Worm (Caenorhabditis elegans) whole organism, L1 larva: ENCODE data around the gene C11H1.9.

Source experiments
- F16B12.6 ChIP-seq: fragments of 150-350 bp; optimal IDR thresholded peaks from 2 replicates; lab custom pipeline; 2014; ENCODE audit warnings: missing biosample characterization, missing genetic modification characterization
- alr-1 ChIP-seq: fragments of 200-800 bp; sonication (Bioruptor generic); optimal IDR thresholded peaks from 2 replicates; lab custom pipeline; 2018; ENCODE audit warnings: borderline replicate concordance, mild to moderate bottlenecking, missing genetic modification characterization, missing compliant biosample characterization
- aly-2 ChIP-seq: fragments of 150-350 bp; optimal IDR thresholded peaks from 2 replicates; lab custom pipeline; 2014; ENCODE audit warnings: missing biosample characterization, missing genetic modification characterization
- ama-1 ChIP-seq: fragments of 150-350 bp; optimal IDR thresholded peaks from 2 replicates; lab custom pipeline; 2014
- ceh-63 ChIP-seq: fragments of 200-800 bp; sonication (Bioruptor generic); optimal IDR thresholded peaks from 2 replicates; lab custom pipeline; 2018; ENCODE audit warnings: mild to moderate bottlenecking, missing genetic modification characterization, missing compliant biosample characterization
- ceh-90 ChIP-seq: sonication (generic microtip); optimal IDR thresholded peaks from 2 replicates; lab custom pipeline; 2016; ENCODE audit warnings: missing genetic modification characterization, missing compliant biosample characterization
- egl-13 ChIP-seq: sonication (generic microtip); optimal IDR thresholded peaks from 2 replicates; lab custom pipeline; 2016; ENCODE audit warnings: missing genotype, missing genetic modification reagents, missing genetic modification characterization, missing compliant biosample characterization
- elt-2 ChIP-seq: sonication (generic microtip); optimal IDR thresholded peaks from 2 replicates; lab custom pipeline; 2016; ENCODE audit warnings: missing genetic modification characterization, mild to moderate bottlenecking, inconsistent platforms, missing compliant biosample characterization, missing genetic modification reagents
- ets-5 ChIP-seq: fragments of 200-800 bp; sonication (Bioruptor generic); IDR thresholded peaks from 2 replicates; pipeline ENCODE4 v1.3.6; 2022; ENCODE audit warnings: missing genetic modification characterization, missing compliant biosample characterization
- fkh-4 ChIP-seq: sonication (generic microtip); optimal IDR thresholded peaks from 2 replicates; lab custom pipeline; 2016; ENCODE audit warnings: missing compliant biosample characterization, missing genetic modification characterization, borderline replicate concordance
- fkh-8 ChIP-seq: sonication (generic microtip); optimal IDR thresholded peaks from 2 replicates; lab custom pipeline; 2016; ENCODE audit warnings: mild to moderate bottlenecking, missing genetic modification characterization, missing compliant biosample characterization
- fos-1 ChIP-seq: fragments of 150-350 bp; optimal IDR thresholded peaks from 2 replicates; lab custom pipeline; 2014; ENCODE audit warnings: missing biosample characterization, missing genetic modification characterization
- grh-1 ChIP-seq: fragments of 200-800 bp; sonication (Bioruptor generic); IDR thresholded peaks from 2 replicates; pipeline ENCODE4 v1.3.6; 2022; ENCODE audit warnings: missing genetic modification reagents, missing genetic modification characterization, missing compliant biosample characterization
- hlh-17 ChIP-seq: fragments of 200-800 bp; sonication (Bioruptor generic); optimal IDR thresholded peaks from 2 replicates; lab custom pipeline; 2018; ENCODE audit warnings: missing genetic modification characterization, mild to moderate bottlenecking, missing compliant biosample characterization, moderate library complexity, borderline replicate concordance
- hpl-2 ChIP-seq: fragments of 150-350 bp; optimal IDR thresholded peaks from 2 replicates; lab custom pipeline; 2014; ENCODE audit warnings: missing biosample characterization, missing genetic modification reagents, missing genetic modification characterization
- irx-1 ChIP-seq: sonication (generic microtip); optimal IDR thresholded peaks from 2 replicates; lab custom pipeline; 2016; ENCODE audit warnings: missing genetic modification characterization, missing compliant biosample characterization
- mab-9 ChIP-seq: fragments of 200-800 bp; sonication (Bioruptor generic); IDR thresholded peaks from 2 replicates; pipeline ENCODE4 v1.3.6; 2022; ENCODE audit warnings: missing genetic modification reagents, missing genetic modification characterization, missing compliant biosample characterization
- mdl-1 ChIP-seq, 2 experiments: fragments of 150-350 bp; optimal IDR thresholded peaks; 2 replicates each; lab custom pipeline; 2014 to 2017; ENCODE audit warnings: missing biosample characterization in 2 of 2, missing genetic modification characterization in 2 of 2, inconsistent platforms in 1 of 2
- mef-2 ChIP-seq: fragments of 150-350 bp; optimal IDR thresholded peaks from 2 replicates; lab custom pipeline; 2014; ENCODE audit warnings: missing biosample characterization, missing genetic modification characterization
- mep-1 ChIP-seq: fragments of 150-350 bp; optimal IDR thresholded peaks from 2 replicates; lab custom pipeline; 2014; ENCODE audit warnings: missing biosample characterization, missing genetic modification characterization
- nhr-11 ChIP-seq: fragments of 150-350 bp; optimal IDR thresholded peaks from 2 replicates; lab custom pipeline; 2014; ENCODE audit warnings: missing biosample characterization, missing genetic modification characterization
- nhr-12 ChIP-seq: sonication (generic microtip); optimal IDR thresholded peaks from 2 replicates; lab custom pipeline; 2017; ENCODE audit warnings: missing biosample characterization, missing genetic modification characterization
- nhr-19 ChIP-seq: fragments of 200-800 bp; sonication (Bioruptor generic); conservative IDR thresholded peaks from 2 replicates; pipeline ENCODE4 v1.3.6; 2022; ENCODE audit warnings: missing genetic modification characterization, missing compliant biosample characterization
- nhr-28 ChIP-seq: fragments of 150-350 bp; optimal IDR thresholded peaks from 2 replicates; lab custom pipeline; 2014; ENCODE audit warnings: missing biosample characterization, missing genetic modification characterization
- nhr-47 ChIP-seq: sonication (generic microtip); optimal IDR thresholded peaks from 2 replicates; lab custom pipeline; 2016; ENCODE audit warnings: mild to moderate bottlenecking, missing genetic modification characterization, moderate library complexity, missing compliant biosample characterization
- nhr-71 ChIP-seq: sonication (generic microtip); optimal IDR thresholded peaks from 2 replicates; lab custom pipeline; 2016; ENCODE audit warnings: mild to moderate bottlenecking, missing genetic modification characterization, moderate library complexity, missing compliant biosample characterization
- nhr-76 ChIP-seq: sonication (generic microtip); optimal IDR thresholded peaks from 2 replicates; lab custom pipeline; 2017; ENCODE audit warnings: missing biosample characterization, missing genetic modification characterization
- nhr-77 ChIP-seq: fragments of 150-350 bp; optimal IDR thresholded peaks from 2 replicates; lab custom pipeline; 2014; ENCODE audit warnings: missing biosample characterization, missing genetic modification characterization
- nhr-85 ChIP-seq: sonication (generic microtip); peaks from one replicate; lab custom pipeline; 2016; ENCODE audit warnings: missing genetic modification characterization, inconsistent platforms, missing compliant biosample characterization
- pag-3 ChIP-seq: sonication (generic microtip); optimal IDR thresholded peaks from 2 replicates; lab custom pipeline; 2017; ENCODE audit warnings: missing genetic modification characterization, mild to moderate bottlenecking, missing compliant biosample characterization, antibody characterized with exemption, borderline replicate concordance; ENCODE audit not compliant: insufficient read depth
- pqm-1 ChIP-seq: sonication (generic microtip); optimal IDR thresholded peaks from 3 replicates; lab custom pipeline; 2017; ENCODE audit warnings: missing biosample characterization, missing genetic modification characterization
- snpc-4 ChIP-seq: fragments of 150-350 bp; optimal IDR thresholded peaks from 2 replicates; lab custom pipeline; 2014; ENCODE audit warnings: missing biosample characterization, missing genetic modification characterization
- sox-4 ChIP-seq: sonication (generic microtip); optimal IDR thresholded peaks from 2 replicates; lab custom pipeline; 2016; ENCODE audit warnings: missing genetic modification characterization, missing compliant biosample characterization
- tbx-2 ChIP-seq: sonication (generic microtip); optimal IDR thresholded peaks from 2 replicates; lab custom pipeline; 2016; ENCODE audit warnings: missing genetic modification characterization, missing compliant biosample characterization
- tlp-1 ChIP-seq: fragments of 150-350 bp; optimal IDR thresholded peaks from 2 replicates; lab custom pipeline; 2014; ENCODE audit warnings: missing biosample characterization, missing genetic modification characterization
- unc-30 ChIP-seq: sonication (generic microtip); optimal IDR thresholded peaks from 2 replicates; lab custom pipeline; 2017; ENCODE audit warnings: missing biosample characterization, missing genetic modification characterization
- vab-15 ChIP-seq: sonication (generic microtip); optimal IDR thresholded peaks from 2 replicates; lab custom pipeline; 2017; ENCODE audit warnings: missing genotype, mild to moderate bottlenecking, missing genetic modification characterization, missing compliant biosample characterization
- xbp-1 ChIP-seq: sonication (generic microtip); optimal IDR thresholded peaks from 2 replicates; lab custom pipeline; 2016; ENCODE audit warnings: missing genetic modification characterization, missing compliant biosample characterization
- zip-4 ChIP-seq: fragments of 200-800 bp; sonication (Bioruptor generic); optimal IDR thresholded peaks from 2 replicates; lab custom pipeline; 2018; ENCODE audit warnings: mild to moderate bottlenecking, missing genetic modification characterization, moderate library complexity, missing compliant biosample characterization

C11H1.9 gene

ce11 chrX:14327398-14327797 lies 7.2 kb upstream of the C11H1.9 start, which contains the start of gene C11H1.7:
TSS of gene C11H1.7 (plus strand) at chrX:14327409.
- TF ChIP-seq mef-2, result no peak
- TF ChIP-seq ama-1 (lab: Kevin White, UChicago), result no peak
- TF ChIP-seq hlh-17 (GFP tag; lab: Kevin White, UChicago), result no peak
- no peak for TF ChIP-seq fkh-4 (tag; lab: Kevin White, UChicago)
- TF ChIP-seq elt-2 (tag; lab: Kevin White, UChicago), result no peak
- TF ChIP-seq ets-5, result no peak
- no peak for TF ChIP-seq hpl-2 (GFP tag; lab: Kevin White, UChicago)
- TF ChIP-seq mab-9, result no peak
- TF ChIP-seq xbp-1 (tag; lab: Kevin White, UChicago), result no peak
- no peak for TF ChIP-seq pqm-1 (tag; lab: Kevin White, UChicago)
- no peak for TF ChIP-seq mdl-1 (tag; optimal IDR thresholded peaks at IDR 0.05; lab: Kevin White, UChicago)
- TF ChIP-seq snpc-4 (tag; lab: Kevin White, UChicago), result no peak
- no peak for TF ChIP-seq nhr-76 (tag; lab: Kevin White, UChicago)

ce11 chrX:14326578-14326977 lies 6.4 kb upstream of the C11H1.9 start:
- TF ChIP-seq tlp-1 (tag; lab: Kevin White, UChicago) (no peak), nhr-28 (tag; lab: Kevin White, UChicago) (no peak), irx-1 (tag; lab: Kevin White, UChicago) (no peak), nhr-19 (GFP tag; lab: Robert Waterston, UW) (no peak), ceh-90 (tag; lab: Kevin White, UChicago) (no peak), pag-3 (tag; lab: Kevin White, UChicago) (no peak), egl-13 (tag; lab: Kevin White, UChicago) (no peak), nhr-11 (tag; lab: Kevin White, UChicago) (no peak), grh-1 (GFP tag; lab: Robert Waterston, UW) (no peak), vab-15 (no peak), hlh-17 (GFP tag; lab: Kevin White, UChicago) (no peak), aly-2 (no peak), sox-4 (tag; lab: Kevin White, UChicago) (no peak), alr-1 (tag; lab: Kevin White, UChicago) (no peak), fkh-8 (tag; lab: Kevin White, UChicago) (no peak), nhr-12 (tag; lab: Kevin White, UChicago) (no peak), ets-5 (no peak), nhr-76 (tag; lab: Kevin White, UChicago) (no peak), unc-30 (no peak)
- TF ChIP-seq, all 84 proteins: peak for 0

- TF ChIP-seq nhr-19 (GFP tag; lab: Robert Waterston, UW) (no peak), zip-4 (GFP tag; lab: Kevin White, UChicago) (no peak), nhr-77 (tag; lab: Kevin White, UChicago) (no peak), snpc-4 (tag; lab: Kevin White, UChicago) (peak; percentile 84), F16B12.6 (tag; lab: Kevin White, UChicago) (no peak), nhr-71 (tag; lab: Kevin White, UChicago) (peak; percentile 57), tbx-2 (tag; lab: Kevin White, UChicago) (no peak), fos-1 (tag; lab: Kevin White, UChicago) (no peak), nhr-85 (tag; lab: Kevin White, UChicago) (peak; percentile 25), pag-3 (tag; lab: Kevin White, UChicago) (no peak), pqm-1 (tag; lab: Kevin White, UChicago) (no peak), nhr-47 (tag; lab: Kevin White, UChicago) (no peak), mep-1 (tag; lab: Kevin White, UChicago) (no peak), sox-4 (tag; lab: Kevin White, UChicago) (no peak), ceh-63 (GFP tag; lab: Kevin White, UChicago) (no peak)
Measured at ce11 chrX:14324289-14324688, 4.1 kb upstream of the C11H1.9 start.
